Worm (Caenorhabditis elegans): ENCODE data around the gene gst-21.

DNA sequence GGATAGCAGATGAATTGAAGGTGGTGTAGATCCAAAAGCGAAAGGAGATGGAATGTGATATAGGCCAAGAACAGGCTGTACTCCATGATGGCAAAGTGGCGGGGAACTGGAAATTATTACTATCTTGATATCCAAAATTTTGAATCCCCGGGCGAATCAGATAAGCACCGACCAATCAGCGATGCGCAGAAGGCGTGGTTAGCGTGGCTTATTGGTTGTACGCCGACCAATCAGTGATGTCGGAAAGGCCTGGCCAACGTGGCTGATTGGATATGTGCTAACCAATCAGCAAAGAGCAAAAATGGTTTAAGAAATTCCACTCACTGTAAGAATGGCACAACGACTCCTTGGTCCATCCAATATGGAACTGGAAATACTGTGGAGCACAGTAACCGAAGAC, 48.2 kb upstream of the gst-21 start:
- no peak for TF ChIP-seq dao-5 (tag; optimal IDR thresholded peaks at IDR 0.05)
- TF ChIP-seq him-1 (tag; optimal IDR thresholded peaks at IDR 0.05): no peak

Data from whole organism, L4/young adult.